Worm (Caenorhabditis elegans): ENCODE results near the gene C03H5.5.

C03H5.5 gene

DNA sequence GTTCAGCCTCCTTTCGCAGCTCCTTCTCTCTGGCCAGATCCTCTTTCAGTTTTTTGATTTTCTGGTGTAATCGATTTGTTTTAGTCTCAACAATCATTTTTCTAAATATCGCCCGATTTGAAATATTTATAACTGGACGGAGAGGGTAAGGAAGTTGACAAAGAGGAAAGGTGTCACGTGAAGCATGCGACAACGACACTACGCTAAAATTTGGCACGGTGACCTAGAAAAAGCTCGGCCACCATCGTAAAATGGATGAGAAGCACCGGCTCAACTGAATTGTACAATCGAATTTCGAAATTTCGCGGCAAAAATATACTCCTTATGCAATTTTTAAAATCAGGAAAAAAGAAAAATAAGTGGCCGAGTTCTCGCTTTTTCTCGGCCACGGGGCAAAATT, at the start of gene C03H5.5:
Gene C03H5.5 (minus strand): TSS at position 101 of the 400 bp plus-strand sequence.
- TF ChIP-seq pes-1 (GFP tag; IDR thresholded peaks at IDR 0.05) = no peak
- TF ChIP-seq scrt-1 (GFP tag; IDR thresholded peaks at IDR 0.05) = no peak
- no peak for TF ChIP-seq tra-4 (tag; optimal IDR thresholded peaks at IDR 0.05)
- TF ChIP-seq ama-1 (optimal IDR thresholded peaks at IDR 0.05) = no peak
- TF ChIP-seq tbx-37 (GFP tag; conservative IDR thresholded peaks at IDR 0.05) = no peak
- TF ChIP-seq ets-7 (tag; optimal IDR thresholded peaks at IDR 0.05) = no peak
- TF ChIP-seq flt-1 (GFP tag; IDR thresholded peaks at IDR 0.05) = no peak
- TF ChIP-seq hnd-1 (tag; optimal IDR thresholded peaks at IDR 0.05) = no peak
- TF ChIP-seq sea-1 (GFP tag; conservative IDR thresholded peaks at IDR 0.05) = no peak
- TF ChIP-seq hmg-4 (GFP tag; optimal IDR thresholded peaks at IDR 0.05) = no peak
- TF ChIP-seq F13C5.2 (tag; optimal IDR thresholded peaks at IDR 0.05) = no peak
- TF ChIP-seq ceh-13 (GFP tag; optimal IDR thresholded peaks at IDR 0.05) = no peak
- TF ChIP-seq ceh-36 (tag; optimal IDR thresholded peaks at IDR 0.05) = no peak
- no peak for TF ChIP-seq aly-1 (tag; optimal IDR thresholded peaks at IDR 0.05)

DNA sequence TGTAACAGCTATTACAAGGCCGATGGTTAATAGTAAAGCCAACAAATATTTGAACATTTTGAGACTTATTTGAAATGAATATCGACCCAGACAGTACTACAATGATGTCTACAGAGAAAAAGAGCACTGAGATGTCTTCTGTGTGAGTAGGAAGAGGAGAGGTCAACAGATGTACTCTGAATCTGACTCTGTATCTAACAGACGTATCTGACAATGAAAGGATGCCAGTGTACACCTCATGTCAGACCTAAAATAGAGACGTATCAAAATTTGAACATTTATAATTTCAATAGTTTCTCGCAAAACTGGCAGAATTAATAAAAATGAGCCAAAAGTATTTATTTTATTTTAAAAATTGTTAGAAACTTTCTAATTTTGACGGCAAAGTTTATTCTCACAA, 37.9 kb upstream of the C03H5.5 start, which contains the start of gene C24H12.8:
Gene C24H12.8 (minus strand): TSS at position 101 of the 400 bp plus-strand sequence.
- TF ChIP-seq hmbx-1 (tag; optimal IDR thresholded peaks at IDR 0.05) = no peak
- TF ChIP-seq flt-1 (GFP tag; IDR thresholded peaks at IDR 0.05) = no peak
- no peak for TF ChIP-seq hmg-4 (GFP tag; optimal IDR thresholded peaks at IDR 0.05)
- TF ChIP-seq aly-1 (tag; optimal IDR thresholded peaks at IDR 0.05) = no peak
- TF ChIP-seq hnd-1 (tag; optimal IDR thresholded peaks at IDR 0.05) = no peak
- no peak for TF ChIP-seq tra-4 (tag; optimal IDR thresholded peaks at IDR 0.05)
- TF ChIP-seq ceh-36 (tag; optimal IDR thresholded peaks at IDR 0.05) = no peak
- no peak for TF ChIP-seq pes-1 (GFP tag; IDR thresholded peaks at IDR 0.05)
- TF ChIP-seq sea-1 (GFP tag; conservative IDR thresholded peaks at IDR 0.05) = no peak
- TF ChIP-seq tbx-11 (GFP tag; IDR thresholded peaks at IDR 0.05) = no peak
- TF ChIP-seq tbx-37 (GFP tag; conservative IDR thresholded peaks at IDR 0.05) = no peak
- no peak for TF ChIP-seq scrt-1 (GFP tag; IDR thresholded peaks at IDR 0.05)
- TF ChIP-seq B0310.2 (tag; optimal IDR thresholded peaks at IDR 0.05) = no peak
- no peak for TF ChIP-seq ceh-13 (GFP tag; optimal IDR thresholded peaks at IDR 0.05)
- TF ChIP-seq F13C5.2 (tag; optimal IDR thresholded peaks at IDR 0.05) = no peak
- TF ChIP-seq ets-7 (tag; optimal IDR thresholded peaks at IDR 0.05) = no peak

DNA sequence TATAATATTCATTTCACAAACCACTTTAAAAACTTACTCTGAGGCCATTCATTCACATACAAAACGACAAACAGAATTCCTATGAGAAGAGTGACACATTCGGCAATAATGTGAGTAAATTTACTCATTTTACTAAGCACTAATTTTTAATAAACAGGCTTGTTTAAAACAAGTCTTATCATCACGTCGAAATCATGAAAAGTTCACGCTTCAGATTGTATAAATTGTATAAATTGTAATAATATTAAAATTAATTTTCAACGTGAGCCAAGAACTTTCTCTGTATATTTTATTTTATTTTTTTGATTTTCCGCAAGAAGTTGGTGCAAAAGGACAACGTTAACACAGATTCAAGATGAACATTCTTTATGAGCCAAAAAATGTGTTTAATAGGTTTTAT, 33.6 kb upstream of the C03H5.5 start, which contains the start of gene C24H12.6:
Gene C24H12.6 (minus strand): TSS at position 101 of the 400 bp plus-strand sequence.
- TF ChIP-seq F13C5.2 (tag; optimal IDR thresholded peaks at IDR 0.05) = no peak
- no peak for TF ChIP-seq B0310.2 (tag; optimal IDR thresholded peaks at IDR 0.05)
- no peak for TF ChIP-seq tbx-37 (GFP tag; conservative IDR thresholded peaks at IDR 0.05)
- no peak for TF ChIP-seq hmg-4 (GFP tag; optimal IDR thresholded peaks at IDR 0.05)
- TF ChIP-seq tra-4 (tag; optimal IDR thresholded peaks at IDR 0.05) = no peak
- no peak for TF ChIP-seq aly-1 (tag; optimal IDR thresholded peaks at IDR 0.05)
- TF ChIP-seq ceh-36 (tag; optimal IDR thresholded peaks at IDR 0.05) = no peak

DNA sequence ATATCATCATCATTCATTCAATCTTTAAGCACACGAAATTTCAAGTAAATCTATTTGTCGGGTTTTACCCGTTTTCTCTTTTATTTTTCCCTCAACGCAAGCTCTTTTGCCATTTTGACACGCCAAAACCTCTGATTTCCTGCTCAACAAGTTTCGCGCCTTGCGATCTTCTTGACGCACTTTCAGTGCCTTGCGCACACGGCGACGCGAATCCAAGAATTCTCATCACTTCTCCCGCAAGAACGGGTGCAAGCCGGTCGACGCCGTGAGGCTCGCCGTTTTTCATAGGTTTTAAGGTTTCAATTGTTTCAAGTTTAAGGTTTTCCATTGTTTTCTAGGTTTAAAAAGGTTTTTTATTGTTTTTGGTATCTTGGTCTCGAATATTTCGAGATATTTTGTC, 31.6 kb upstream of the C03H5.5 start:
- TF ChIP-seq hmbx-1 (tag; optimal IDR thresholded peaks at IDR 0.05) (peak; percentile 23), pes-1 (GFP tag; IDR thresholded peaks at IDR 0.05) (peak; percentile 64)

DNA sequence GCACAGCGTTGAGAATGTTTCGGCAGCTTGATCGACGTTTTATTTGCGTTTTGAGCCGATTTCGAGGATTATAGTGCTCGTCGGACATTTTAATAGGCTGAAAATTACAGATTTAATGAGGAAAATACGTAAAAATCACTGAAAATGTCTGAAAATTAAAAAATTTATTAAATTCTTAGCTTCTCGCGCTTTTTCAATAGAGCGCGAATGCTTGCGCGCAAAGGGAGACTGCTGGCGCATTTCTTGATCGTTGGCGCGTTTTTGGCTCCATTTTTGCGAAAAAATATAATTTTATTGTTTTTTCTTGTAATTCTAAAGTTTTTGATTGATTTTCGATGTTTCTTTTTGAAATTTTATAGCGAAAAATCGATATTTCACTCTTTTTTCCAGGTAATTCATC, 25.7 kb upstream of the C03H5.5 start, which contains the start of the genes dnsn-1 and C24H12.4:
Gene dnsn-1 (minus strand): TSS at position 101 of the 400 bp plus-strand sequence.
Gene C24H12.4 (plus strand): TSS at position 391 of the 400 bp plus-strand sequence.
- TF ChIP-seq flt-1 (GFP tag; IDR thresholded peaks at IDR 0.05) (no peak), ama-1 (optimal IDR thresholded peaks at IDR 0.05) (no peak), hmg-4 (GFP tag; optimal IDR thresholded peaks at IDR 0.05) (no peak), B0310.2 (tag; optimal IDR thresholded peaks at IDR 0.05) (no peak), tbx-37 (GFP tag; conservative IDR thresholded peaks at IDR 0.05) (no peak), ceh-36 (tag; optimal IDR thresholded peaks at IDR 0.05) (peak; percentile 30), ets-7 (tag; optimal IDR thresholded peaks at IDR 0.05) (no peak), aly-1 (tag; optimal IDR thresholded peaks at IDR 0.05) (no peak), F13C5.2 (tag; optimal IDR thresholded peaks at IDR 0.05) (peak; percentile 79), sea-1 (GFP tag; conservative IDR thresholded peaks at IDR 0.05) (no peak), scrt-1 (GFP tag; IDR thresholded peaks at IDR 0.05) (no peak), hnd-1 (tag; optimal IDR thresholded peaks at IDR 0.05) (no peak), pes-1 (GFP tag; IDR thresholded peaks at IDR 0.05) (0 out of 2 replicates have a peak, but pooled peaks have one; percentile 21), hmbx-1 (tag; optimal IDR thresholded peaks at IDR 0.05) (no peak), tra-4 (tag; optimal IDR thresholded peaks at IDR 0.05) (no peak), tbx-11 (GFP tag; IDR thresholded peaks at IDR 0.05) (no peak), ceh-13 (GFP tag; optimal IDR thresholded peaks at IDR 0.05) (no peak)

DNA sequence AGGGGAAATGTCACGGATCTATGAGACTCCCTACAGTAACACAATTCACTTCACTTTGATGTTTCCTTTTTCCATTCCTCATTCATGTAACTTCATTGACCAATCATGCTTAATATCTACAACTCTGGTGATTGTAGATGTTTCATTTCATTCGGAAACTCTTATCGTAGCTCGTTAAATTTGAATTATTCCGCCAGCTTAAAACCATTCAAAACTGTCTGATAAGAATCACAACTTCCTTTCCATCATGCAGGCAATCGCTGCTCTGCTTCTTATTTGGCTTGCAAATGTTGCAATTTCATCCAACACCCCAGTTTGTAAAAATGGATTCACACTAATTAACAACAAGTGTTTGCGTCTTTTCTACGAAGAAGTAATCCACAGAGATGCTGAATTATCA, 17.3 kb upstream of the C03H5.5 start, which contains the start of gene clec-10:
Gene clec-10 (plus strand): TSS at position 244 of the 400 bp plus-strand sequence.
- TF ChIP-seq tbx-11 (GFP tag; IDR thresholded peaks at IDR 0.05) = no peak
- no peak for TF ChIP-seq flt-1 (GFP tag; IDR thresholded peaks at IDR 0.05)
- TF ChIP-seq ceh-13 (GFP tag; optimal IDR thresholded peaks at IDR 0.05) = no peak
- TF ChIP-seq pes-1 (GFP tag; IDR thresholded peaks at IDR 0.05) = no peak
- no peak for TF ChIP-seq sea-1 (GFP tag; conservative IDR thresholded peaks at IDR 0.05)
- TF ChIP-seq tra-4 (tag; optimal IDR thresholded peaks at IDR 0.05) = no peak
- TF ChIP-seq scrt-1 (GFP tag; IDR thresholded peaks at IDR 0.05) = no peak

DNA sequence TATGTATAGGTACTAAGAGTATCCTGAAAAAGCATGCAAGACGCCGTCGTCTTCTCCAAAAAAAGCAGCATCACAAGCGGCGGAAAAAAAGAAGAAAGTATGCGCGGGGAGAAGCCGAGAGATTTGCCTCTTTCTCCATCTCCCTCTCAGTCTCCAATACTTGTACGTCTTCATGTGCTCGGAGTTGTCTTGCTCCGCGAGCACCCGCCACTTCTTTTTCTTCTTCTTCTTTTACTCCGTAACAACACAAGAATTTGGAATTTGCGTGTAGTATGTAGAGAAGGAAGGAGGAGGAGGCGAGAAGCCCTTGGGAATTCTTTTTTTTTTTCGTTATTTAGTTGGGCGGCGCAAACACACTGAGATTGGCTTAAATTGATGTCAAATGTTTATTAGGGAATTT, 16.1 kb upstream of the C03H5.5 start:
- TF ChIP-seq ama-1 (optimal IDR thresholded peaks at IDR 0.05) (no peak), F13C5.2 (tag; optimal IDR thresholded peaks at IDR 0.05) (no peak), tra-4 (tag; optimal IDR thresholded peaks at IDR 0.05) (no peak)

DNA sequence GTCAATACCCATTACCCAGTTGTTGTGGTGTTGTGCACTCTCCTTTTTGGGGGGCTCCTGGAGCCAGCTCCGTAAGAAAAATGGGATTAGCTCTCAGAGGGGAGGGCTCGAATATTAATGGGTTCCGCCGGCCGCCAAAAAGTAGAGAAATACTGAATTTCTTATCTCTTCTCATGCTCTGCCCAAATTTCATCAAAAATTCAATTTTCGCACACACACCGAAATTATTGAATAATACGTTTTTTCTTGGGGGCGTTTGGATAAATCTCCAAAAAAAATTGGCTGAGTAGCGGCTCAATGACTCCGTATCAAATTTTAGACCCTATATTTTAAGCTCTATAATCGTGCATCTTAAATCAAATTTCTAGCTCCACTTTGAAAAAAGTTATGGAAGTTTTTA, 15.0 kb upstream of the C03H5.5 start:
- TF ChIP-seq sea-1 (GFP tag; conservative IDR thresholded peaks at IDR 0.05) (no peak), ceh-36 (tag; optimal IDR thresholded peaks at IDR 0.05) (no peak)

Data from whole organism, early embryonic.